Fruit fly (Drosophila melanogaster): Measurements from ENCODE around the gene escl.

escl gene

dm6 chr2L:12004211-12004979, 13.7 kb downstream of the escl start (continued):
- TF ChIP-seq H2.0 (GFP tag; IDR thresholded peaks at IDR 0.05): no peak
- peak; percentile 20 for TF ChIP-seq CG18011 (GFP tag; optimal IDR thresholded peaks at IDR 0.05)
- no peak for TF ChIP-seq Doc3 (GFP tag; IDR thresholded peaks at IDR 0.05; ENCODE audit: partially characterized antibody)
- TF ChIP-seq chinmo (GFP tag; IDR thresholded peaks at IDR 0.05; ENCODE audit: partially characterized antibody): no peak
- TF ChIP-seq CG16813 (GFP tag; IDR thresholded peaks at IDR 0.05; ENCODE audit: partially characterized antibody): no peak
- TF ChIP-seq E2f2 (GFP tag; IDR thresholded peaks at IDR 0.05): no peak
- no peak for TF ChIP-seq CG31224 (GFP tag; IDR thresholded peaks at IDR 0.05)
- peak; percentile 42 for TF ChIP-seq Sry-β (GFP tag; optimal IDR thresholded peaks at IDR 0.05)
- TF ChIP-seq CG12236 (GFP tag; optimal IDR thresholded peaks at IDR 0.05): peak; percentile 73
- no peak for TF ChIP-seq CG34224 (GFP tag; IDR thresholded peaks at IDR 0.05; ENCODE audit: partially characterized antibody)
- TF ChIP-seq Rfx (GFP tag; IDR thresholded peaks at IDR 0.05): no peak
- no peak for TF ChIP-seq da (GFP tag; optimal IDR thresholded peaks at IDR 0.05)
- no peak for TF ChIP-seq Gug (GFP tag; IDR thresholded peaks at IDR 0.05)
- TF ChIP-seq Elba2 (GFP tag; optimal IDR thresholded peaks at IDR 0.05): no peak
- peak; percentile 77 for TF ChIP-seq CG31365 (tag; optimal IDR thresholded peaks at IDR 0.05)
- TF ChIP-seq Xbp1 (GFP tag; optimal IDR thresholded peaks at IDR 0.05): peak; percentile 17
- no peak for TF ChIP-seq NK7.1 (GFP tag; optimal IDR thresholded peaks at IDR 0.05)
- TF ChIP-seq jigr1 (GFP tag; IDR thresholded peaks at IDR 0.05): no peak
- TF ChIP-seq CG3281 (GFP tag; optimal IDR thresholded peaks at IDR 0.05): peak; percentile 68
- TF ChIP-seq sisA (GFP tag; IDR thresholded peaks at IDR 0.05): no peak
- TF ChIP-seq sqz (GFP tag; optimal IDR thresholded peaks at IDR 0.05): peak; percentile 72
- TF ChIP-seq Nf-YA (GFP tag; IDR thresholded peaks at IDR 0.05): no peak
- no peak for TF ChIP-seq CG2129 (GFP tag; IDR thresholded peaks at IDR 0.05; ENCODE audit: partially characterized antibody)
- no peak for TF ChIP-seq knrl (GFP tag; IDR thresholded peaks at IDR 0.05; ENCODE audit: partially characterized antibody)
- TF ChIP-seq CG7839 (tag; optimal IDR thresholded peaks at IDR 0.05): peak; percentile 22
- TF ChIP-seq cas (GFP tag; IDR thresholded peaks at IDR 0.05): no peak
- TF ChIP-seq vfl (GFP tag; optimal IDR thresholded peaks at IDR 0.05): no peak
- no peak for TF ChIP-seq Bteb2 (GFP tag; optimal IDR thresholded peaks at IDR 0.05)
- TF ChIP-seq sens-2 (GFP tag; IDR thresholded peaks at IDR 0.05): no peak
- TF ChIP-seq CG14050 (GFP tag; IDR thresholded peaks at IDR 0.05): no peak
- no peak for TF ChIP-seq CG32532 (GFP tag; IDR thresholded peaks at IDR 0.05)
- TF ChIP-seq CG2116 (GFP tag; optimal IDR thresholded peaks at IDR 0.05): peak; percentile 63
- no peak for TF ChIP-seq aop (GFP tag; IDR thresholded peaks at IDR 0.05)
- peak; percentile 2 for TF ChIP-seq CG4282 (GFP tag; optimal IDR thresholded peaks at IDR 0.05)
- peak; percentile 10 for TF ChIP-seq CG13775 (GFP tag; optimal IDR thresholded peaks at IDR 0.05)
- peak; percentile 83 for TF ChIP-seq nau (GFP tag; optimal IDR thresholded peaks at IDR 0.05)
- peak; percentile 63 for TF ChIP-seq CG16863 (GFP tag; optimal IDR thresholded peaks at IDR 0.05)
- no peak for TF ChIP-seq Stat92E (GFP tag; optimal IDR thresholded peaks at IDR 0.05)
- peak; percentile 82 for TF ChIP-seq CG1529 (GFP tag; optimal IDR thresholded peaks at IDR 0.05)
- TF ChIP-seq wor (GFP tag; IDR thresholded peaks at IDR 0.05): no peak
- TF ChIP-seq CG17568 (GFP tag; optimal IDR thresholded peaks at IDR 0.05): peak; percentile 94
- TF ChIP-seq MESR4 (GFP tag; optimal IDR thresholded peaks at IDR 0.05): no peak
- TF ChIP-seq nerfin-2 (GFP tag; IDR thresholded peaks at IDR 0.05; ENCODE audit: partially characterized antibody): no peak
- peak; percentile 78 for TF ChIP-seq CG8290 (GFP tag; optimal IDR thresholded peaks at IDR 0.05)
- peak; percentile 63 to 92 for TF ChIP-seq CG8290 (tag; optimal IDR thresholded peaks at IDR 0.05)
- TF ChIP-seq CG1792 (GFP tag; optimal IDR thresholded peaks at IDR 0.05): peak; percentile 15
- no peak for TF ChIP-seq CG42726 (GFP tag; IDR thresholded peaks at IDR 0.05; ENCODE audit: partially characterized antibody)
- peak; percentile 11 for TF ChIP-seq Dad (GFP tag; optimal IDR thresholded peaks at IDR 0.05)
- TF ChIP-seq hbn (GFP tag; IDR thresholded peaks at IDR 0.05; ENCODE audit: partially characterized antibody): no peak
- TF ChIP-seq CG11695 (GFP tag; IDR thresholded peaks at IDR 0.05): no peak

All from whole organism, embryonic.